Fruit fly (Drosophila melanogaster): ENCODE measurements around the gene CtIP.

The CtIP gene

DNA sequence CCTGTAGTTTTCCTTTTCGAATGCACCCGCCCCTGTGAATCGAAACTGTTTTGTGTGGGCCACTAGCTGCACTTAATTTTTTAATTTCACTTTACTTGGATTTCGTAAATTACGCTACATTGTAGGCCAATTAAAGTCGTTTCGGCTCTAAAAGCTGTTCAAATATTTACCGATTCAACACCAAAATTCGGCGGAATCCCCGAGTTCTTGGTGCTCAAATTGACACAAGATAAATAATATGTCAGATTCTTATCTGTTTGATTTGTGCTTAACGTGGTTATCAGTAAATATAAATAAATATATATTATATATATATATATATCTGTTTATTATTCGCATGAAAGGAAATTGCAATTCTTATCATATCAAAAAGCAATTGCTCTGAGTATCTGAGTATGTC, 11.9 kb downstream of the CtIP start (continued):
- TF ChIP-seq CG17359 (tag; optimal IDR thresholded peaks at IDR 0.05) = peak; percentile 16
- peak; percentile 75 for TF ChIP-seq Fer1 (GFP tag; optimal IDR thresholded peaks at IDR 0.05)
- no peak for TF ChIP-seq MESR4 (GFP tag; optimal IDR thresholded peaks at IDR 0.05)
- TF ChIP-seq CG8359 (GFP tag; optimal IDR thresholded peaks at IDR 0.05; ENCODE audit: borderline replicate concordance) = peak; percentile 36
- TF ChIP-seq Nf-YC (tag; optimal IDR thresholded peaks at IDR 0.05) = no peak
- peak; percentile 28 for TF ChIP-seq Fer2 (tag; optimal IDR thresholded peaks at IDR 0.05)
- TF ChIP-seq CG7839 (tag; optimal IDR thresholded peaks at IDR 0.05) = peak; percentile 2
- no peak for TF ChIP-seq cad (GFP tag; optimal IDR thresholded peaks at IDR 0.05)
- TF ChIP-seq CG8281 (tag; optimal IDR thresholded peaks at IDR 0.05) = no peak
- peak; percentile 54 for TF ChIP-seq Sox100B (GFP tag; optimal IDR thresholded peaks at IDR 0.05)
- TF ChIP-seq unpg (GFP tag; optimal IDR thresholded peaks at IDR 0.05) = peak; percentile 54
- TF ChIP-seq CG5180 (GFP tag; optimal IDR thresholded peaks at IDR 0.05) = no peak
- peak; percentile 69 for TF ChIP-seq PHDP (tag; optimal IDR thresholded peaks at IDR 0.05)
- TF ChIP-seq Hand (GFP tag; optimal IDR thresholded peaks at IDR 0.05) = peak; percentile 20
- no peak for TF ChIP-seq br (optimal IDR thresholded peaks at IDR 0.05)
- no peak for TF ChIP-seq org-1 (GFP tag; optimal IDR thresholded peaks at IDR 0.05)
- no peak for TF ChIP-seq Hr39 (optimal IDR thresholded peaks at IDR 0.05)
- TF ChIP-seq Jarid2 (GFP tag; optimal IDR thresholded peaks at IDR 0.05) = peak; percentile 0
- TF ChIP-seq insv (GFP tag; optimal IDR thresholded peaks at IDR 0.05) = peak in 1 of 2 experiments; percentile 10

DNA sequence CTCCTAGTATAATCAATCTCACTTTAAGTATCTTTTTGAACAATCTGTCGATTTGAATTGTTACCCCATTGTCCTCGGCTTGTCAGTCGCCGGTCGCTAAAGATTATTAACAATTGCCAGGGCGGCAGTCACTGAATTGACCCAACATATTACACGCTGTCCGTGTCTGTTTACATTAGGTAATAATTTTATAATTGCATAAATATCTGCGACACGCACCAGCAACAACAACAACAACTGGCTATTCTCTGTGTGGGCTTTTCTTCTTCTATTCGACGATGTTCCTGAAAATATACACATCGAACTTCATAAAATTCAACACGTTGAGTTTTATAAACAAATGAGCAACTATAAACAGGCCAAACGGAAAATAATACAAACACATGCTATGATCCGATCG, 12.7 kb downstream of the CtIP start:
- TF ChIP-seq Dip3 (GFP tag; optimal IDR thresholded peaks at IDR 0.05) = no peak
- TF ChIP-seq chinmo (GFP tag; IDR thresholded peaks at IDR 0.05; ENCODE audit: partially characterized antibody) = 0 out of 4 replicates have a peak, but pooled peaks have one; percentile 30
- TF ChIP-seq CTCF (GFP tag; optimal IDR thresholded peaks at IDR 0.05) = no peak
- TF ChIP-seq CG4360 (GFP tag; IDR thresholded peaks at IDR 0.05) = peak; percentile 58; the same call in 1 of the 2 replicates
- peak in 1 of 2 experiments; percentile 56 for TF ChIP-seq Pdp1 (GFP tag; optimal IDR thresholded peaks at IDR 0.05)
- TF ChIP-seq Spps (tag; optimal IDR thresholded peaks at IDR 0.05) = no peak
- peak; percentile 22 for TF ChIP-seq sens (GFP tag)
- TF ChIP-seq Dp (GFP tag; optimal IDR thresholded peaks at IDR 0.05) = no peak

DNA sequence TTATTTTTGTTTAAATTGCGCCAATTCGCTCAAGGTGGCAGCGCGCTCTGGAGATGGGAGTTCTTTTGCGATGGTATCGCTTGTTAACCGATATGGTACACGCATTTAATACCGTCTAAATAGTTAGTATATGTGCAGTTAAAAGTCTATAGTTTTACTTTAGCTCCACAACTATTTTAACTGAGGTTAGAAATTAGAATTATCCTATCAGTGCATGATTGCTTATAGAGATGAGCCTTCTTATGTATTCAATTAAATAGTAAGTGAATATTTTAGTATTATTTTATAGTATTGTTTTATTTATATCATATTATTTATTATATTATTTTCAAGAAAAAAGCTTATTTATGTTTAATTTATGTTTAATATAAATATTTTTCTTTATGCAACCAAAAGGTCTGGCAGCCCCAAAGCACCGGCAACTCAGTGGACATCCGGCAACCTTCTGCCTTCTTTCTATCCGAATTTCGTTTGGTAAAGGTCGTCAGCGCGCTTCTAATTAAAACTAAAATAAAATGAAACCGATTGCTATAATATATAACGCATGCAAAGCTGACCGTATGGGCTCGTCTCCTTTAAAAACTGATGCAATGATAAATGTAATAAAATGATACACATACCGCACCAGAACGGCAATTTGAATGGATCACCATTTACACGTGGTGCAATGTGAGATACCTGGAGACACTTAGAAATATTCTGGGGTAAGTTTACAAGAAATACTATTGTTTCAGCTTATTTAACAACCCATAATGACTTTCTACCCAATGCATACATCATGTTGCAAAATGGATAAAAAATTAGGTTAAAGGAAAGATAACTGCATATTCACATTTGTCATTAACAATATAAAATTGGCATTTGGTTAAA, 17.0 kb downstream of the CtIP start, which contains the start of gene CG5199:
CG5199 (minus strand) TSS at position 52 of the 870 bp plus-strand sequence.
- TF ChIP-seq Deaf1 (tag; optimal IDR thresholded peaks at IDR 0.05) (no peak), CG6254 (GFP tag; optimal IDR thresholded peaks at IDR 0.05) (peak; percentile 53), Hmx (GFP tag; optimal IDR thresholded peaks at IDR 0.05) (no peak), CG1024 (GFP tag; IDR thresholded peaks at IDR 0.05) (no peak), mirr (GFP tag; optimal IDR thresholded peaks at IDR 0.05) (no peak), sob (GFP tag; IDR thresholded peaks at IDR 0.05) (no peak), tna (GFP tag; IDR thresholded peaks at IDR 0.05; ENCODE audit: partially characterized antibody) (no peak; the same call in 1 of the 2 replicates), ERR (GFP tag; optimal IDR thresholded peaks at IDR 0.05) (no peak), YL-1 (GFP tag; optimal IDR thresholded peaks at IDR 0.05) (peak; percentile 41), Fer3 (tag; optimal IDR thresholded peaks at IDR 0.05) (peak; percentile 43), sisA (GFP tag; IDR thresholded peaks at IDR 0.05) (peak; percentile 49), br (optimal IDR thresholded peaks at IDR 0.05) (no peak), trem (tag; optimal IDR thresholded peaks at IDR 0.05) (peak; percentile 93), CG18011 (GFP tag; optimal IDR thresholded peaks at IDR 0.05) (no peak), CG14667 (GFP tag; IDR thresholded peaks at IDR 0.05) (peak; percentile 60), E2f2 (GFP tag; IDR thresholded peaks at IDR 0.05) (peak; percentile 62), lmd (GFP tag; IDR thresholded peaks at IDR 0.05) (peak; percentile 75), lbe (GFP tag; optimal IDR thresholded peaks at IDR 0.05) (peak; percentile 1), tgo (GFP tag; IDR thresholded peaks at IDR 0.05) (peak; percentile 72), CG9609 (GFP tag; optimal IDR thresholded peaks at IDR 0.05) (peak; percentile 2), klu (GFP tag; IDR thresholded peaks at IDR 0.05) (peak; percentile 35; the same call in 1 of the 2 replicates), CG18599 (GFP tag; optimal IDR thresholded peaks at IDR 0.05) (peak; percentile 69)
